Fruit fly (Drosophila melanogaster) whole organism, embryonic: Measurements from ENCODE around the gene Dpm1.

Experiments used
- B-H1 ChIP-seq: fragments of 200-800 bp; sonication (Bioruptor generic); IDR thresholded peaks from 3 replicates; pipeline ENCODE4 v1.3.6; 2022; ENCODE audit warnings: missing biosample characterization, missing genetic modification characterization
- Blimp-1 ChIP-seq: fragments of 200-800 bp; sonication (Bioruptor generic); optimal IDR thresholded peaks from 3 replicates; lab custom pipeline; 2018; ENCODE audit warnings: missing biosample characterization, missing genetic modification characterization, mild to moderate bottlenecking, moderate library complexity, missing genetic modification reagents
- CG10979 ChIP-seq: fragments of 200-800 bp; sonication (Bioruptor generic); optimal IDR thresholded peaks from 2 replicates; lab custom pipeline; 2018; ENCODE audit warnings: missing biosample characterization, mild to moderate bottlenecking, missing genetic modification characterization, moderate library complexity
- CG11093 ChIP-seq: fragments of 200-800 bp; sonication (Bioruptor generic); IDR thresholded peaks from 3 replicates; pipeline ENCODE4 v1.3.6; 2022; ENCODE audit warnings: missing biosample characterization, missing genetic modification characterization
- CG12104 ChIP-seq: fragments of 200-800 bp; sonication (Bioruptor generic); optimal IDR thresholded peaks from 3 replicates; lab custom pipeline; 2016; ENCODE audit warnings: missing biosample characterization, missing genetic modification characterization
- CG12391 ChIP-seq: fragments of 200-800 bp; sonication (Bioruptor generic); optimal IDR thresholded peaks from 3 replicates; lab custom pipeline; 2018; ENCODE audit warnings: missing biosample characterization, mild to moderate bottlenecking, missing genetic modification characterization, moderate library complexity
- CG13123 ChIP-seq: fragments of 200-800 bp; sonication (Bioruptor generic); optimal IDR thresholded peaks from 2 replicates; lab custom pipeline; 2016; ENCODE audit warnings: missing biosample characterization, missing genetic modification characterization
- CG13624 ChIP-seq: fragments of 200-800 bp; sonication (Bioruptor generic); optimal IDR thresholded peaks from 2 replicates; lab custom pipeline; 2016; ENCODE audit warnings: missing biosample characterization, missing genetic modification characterization
- CG14014 ChIP-seq: fragments of 200-800 bp; sonication (Bioruptor generic); IDR thresholded peaks from 2 replicates; pipeline ENCODE4 v1.3.6; 2022; ENCODE audit warnings: missing biosample characterization, missing genetic modification characterization
- CG17829 ChIP-seq: fragments of 200-800 bp; optimal IDR thresholded peaks from 2 replicates; lab custom pipeline; 2019; ENCODE audit warnings: missing biosample characterization, mild to moderate bottlenecking, missing genetic modification characterization, moderate library complexity
- CG18011 ChIP-seq: fragments of 200-800 bp; sonication (Bioruptor generic); optimal IDR thresholded peaks from 2 replicates; lab custom pipeline; 2017; ENCODE audit warnings: missing biosample characterization, missing genetic modification characterization, mild to moderate bottlenecking, moderate library complexity, missing genotype
- CG2202 ChIP-seq: fragments of 200-800 bp; sonication (Bioruptor generic); optimal IDR thresholded peaks from 2 replicates; lab custom pipeline; 2018; ENCODE audit warnings: missing biosample characterization, mild to moderate bottlenecking, missing genetic modification characterization
- CG3163 ChIP-seq: fragments of 200-800 bp; sonication (Bioruptor generic); optimal IDR thresholded peaks from 3 replicates; lab custom pipeline; 2016; ENCODE audit warnings: missing biosample characterization, missing genetic modification characterization
- CG33213 ChIP-seq: fragments of 200-800 bp; sonication (Bioruptor generic); optimal IDR thresholded peaks from 3 replicates; lab custom pipeline; 2016; ENCODE audit warnings: missing biosample characterization, missing genetic modification characterization
- CG4730 ChIP-seq: fragments of 200-800 bp; sonication (Bioruptor generic); IDR thresholded peaks from 2 replicates; pipeline ENCODE4 v1.3.6; 2022; ENCODE audit warnings: missing biosample characterization, missing genetic modification characterization
- CG6272 ChIP-seq: fragments of 200-800 bp; sonication (Bioruptor generic); IDR thresholded peaks from 2 replicates; pipeline ENCODE4 v1.3.6; 2022; ENCODE audit warnings: missing biosample characterization, missing genetic modification characterization
- CG8388 ChIP-seq: fragments of 200-800 bp; sonication (Bioruptor generic); optimal IDR thresholded peaks from 2 replicates; lab custom pipeline; 2019; ENCODE audit warnings: missing biosample characterization, mild to moderate bottlenecking, missing genetic modification characterization, moderate library complexity
- CG9797 ChIP-seq: fragments of 200-800 bp; sonication (Bioruptor generic); optimal IDR thresholded peaks from 3 replicates; lab custom pipeline; 2018; ENCODE audit warnings: missing biosample characterization, mild to moderate bottlenecking, missing genetic modification characterization
- Dp ChIP-seq: fragments of 200-800 bp; sonication (Bioruptor generic); optimal IDR thresholded peaks from 2 replicates; lab custom pipeline; 2018; ENCODE audit warnings: missing biosample characterization, mild to moderate bottlenecking, missing genetic modification characterization, moderate library complexity
- HHEX ChIP-seq: fragments of 200-800 bp; sonication (Bioruptor generic); optimal IDR thresholded peaks from 3 replicates; lab custom pipeline; 2017; ENCODE audit warnings: missing biosample characterization, mild to moderate bottlenecking, missing genetic modification characterization, missing genetic modification reagents
- HLH4C ChIP-seq: fragments of 200-800 bp; sonication (Bioruptor generic); IDR thresholded peaks from 3 replicates; pipeline ENCODE4 v1.3.6; 2022; ENCODE audit warnings: missing biosample characterization, missing genetic modification characterization; ENCODE audit not compliant: partially characterized antibody
- HLH54F ChIP-seq: fragments of 200-800 bp; sonication (Bioruptor generic); optimal IDR thresholded peaks from 3 replicates; lab custom pipeline; 2016; ENCODE audit warnings: missing biosample characterization, missing genetic modification characterization
- HLHmδ ChIP-seq: fragments of 200-800 bp; sonication (Bioruptor generic); optimal IDR thresholded peaks from 2 replicates; lab custom pipeline; 2018; ENCODE audit warnings: missing biosample characterization, mild to moderate bottlenecking, missing genetic modification characterization, moderate library complexity
- Hr78 ChIP-seq, 2 experiments: fragments of 200-800 bp in 1 of 2; fragments of >200 bp in 1 of 2; sonication (Bioruptor generic) in 1 of 2; optimal IDR thresholded peaks; 2 replicates each; lab custom pipeline; 2017 to 2019; ENCODE audit warnings: missing biosample characterization in 2 of 2, missing genetic modification characterization in 2 of 2, mild to moderate bottlenecking in 1 of 2, moderate library complexity in 1 of 2
- Jarid2 ChIP-seq: fragments of 200-800 bp; sonication (Bioruptor generic); optimal IDR thresholded peaks from 3 replicates; lab custom pipeline; 2017; ENCODE audit warnings: mild to moderate bottlenecking, missing biosample characterization, missing genetic modification reagents, missing genetic modification characterization
- Mrtf ChIP-seq: fragments of 200-800 bp; sonication (Bioruptor generic); IDR thresholded peaks from 3 replicates; pipeline ENCODE4 v1.3.6; 2022; ENCODE audit warnings: missing biosample characterization, missing genetic modification characterization
- Sry-δ ChIP-seq: fragments of 200-800 bp; sonication (Bioruptor generic); optimal IDR thresholded peaks from 2 replicates; lab custom pipeline; 2016; ENCODE audit warnings: missing biosample characterization, missing genetic modification characterization
- Stat92E ChIP-seq, 3 experiments: fragments of >200 bp in 2 of 3; fragments of 200-800 bp in 1 of 3; sonication (Bioruptor generic) in 1 of 3; optimal IDR thresholded peaks; 2 replicates each; lab custom pipeline; 2017 to 2019; ENCODE audit warnings: missing biosample characterization in 3 of 3, missing genetic modification characterization in 3 of 3, mild to moderate bottlenecking in 1 of 3, moderate library complexity in 1 of 3
- ara ChIP-seq: fragments of 200-800 bp; sonication (Bioruptor generic); IDR thresholded peaks from 2 replicates; pipeline ENCODE4 v1.3.6; 2022; ENCODE audit warnings: missing biosample characterization, missing genetic modification characterization
- cg ChIP-seq: fragments of 200-800 bp; sonication (Bioruptor generic); optimal IDR thresholded peaks from 3 replicates; lab custom pipeline; 2019; ENCODE audit warnings: missing biosample characterization, mild to moderate bottlenecking, missing genetic modification characterization, moderate library complexity
- chinmo ChIP-seq: fragments of 200-800 bp; sonication (Bioruptor generic); IDR thresholded peaks from 4 replicates; pipeline ENCODE4 v1.3.6; 2022; ENCODE audit warnings: missing biosample characterization, missing genetic modification characterization; ENCODE audit not compliant: partially characterized antibody
- dmrt99B ChIP-seq: fragments of 200-800 bp; sonication (Bioruptor generic); optimal IDR thresholded peaks from 2 replicates; lab custom pipeline; 2018; ENCODE audit warnings: missing biosample characterization, mild to moderate bottlenecking, missing genetic modification characterization, moderate library complexity
- fd102C ChIP-seq: fragments of 200-800 bp; sonication (Bioruptor generic); optimal IDR thresholded peaks from 2 replicates; lab custom pipeline; 2018; ENCODE audit warnings: missing biosample characterization, mild to moderate bottlenecking, missing genetic modification characterization, moderate library complexity
- grn ChIP-seq: fragments of 200-800 bp; sonication (Bioruptor generic); optimal IDR thresholded peaks from 3 replicates; lab custom pipeline; 2017; ENCODE audit warnings: missing biosample characterization, missing genetic modification characterization
- hbn ChIP-seq: fragments of 200-800 bp; sonication (Bioruptor generic); IDR thresholded peaks from 2 replicates; pipeline ENCODE4 v1.3.6; 2022; ENCODE audit warnings: missing biosample characterization, missing genetic modification characterization; ENCODE audit not compliant: partially characterized antibody
- jing ChIP-seq: fragments of 200-800 bp; sonication (Bioruptor generic); optimal IDR thresholded peaks from 2 replicates; lab custom pipeline; 2018; ENCODE audit warnings: missing biosample characterization, mild to moderate bottlenecking, missing genetic modification characterization
- lov ChIP-seq, 2 experiments: fragments of 200-800 bp in 1 of 2; fragments of >200 bp in 1 of 2; sonication (Bioruptor generic) in 1 of 2; IDR thresholded peaks in 1 of 2; optimal IDR thresholded peaks in 1 of 2; 2 replicates in 1 of 2; 3 replicates in 1 of 2; pipeline versions ENCODE4 v1.3.6 to Lab custom; 2017 to 2022; ENCODE audit warnings: missing biosample characterization in 1 of 2, missing genetic modification characterization in 1 of 2
- pan ChIP-seq, 4 experiments: fragments of >200 bp in 3 of 4; fragments of 200-800 bp in 1 of 4; sonication (Bioruptor generic) in 1 of 4; optimal IDR thresholded peaks in 3 of 4; IDR thresholded peaks in 1 of 4; 2 replicates each; pipeline versions ENCODE4 v1.3.6 to Lab custom; 2017 to 2022; ENCODE audit warnings: missing biosample characterization in 2 of 4, missing genetic modification characterization in 2 of 4, mixed read lengths in 1 of 4
- pfk ChIP-seq: fragments of 200-800 bp; sonication (Bioruptor generic); optimal IDR thresholded peaks from 2 replicates; lab custom pipeline; 2018; ENCODE audit warnings: missing biosample characterization, mild to moderate bottlenecking, missing genetic modification characterization, moderate library complexity
- prd ChIP-seq, 3 experiments: fragments of >200 bp in 2 of 3; fragments of 200-800 bp in 1 of 3; sonication (Bioruptor generic) in 1 of 3; optimal IDR thresholded peaks in 2 of 3; IDR thresholded peaks in 1 of 3; 2 replicates in 2 of 3; 3 replicates in 1 of 3; pipeline versions ENCODE4 v1.3.6 to Lab custom; 2017 to 2022; ENCODE audit warnings: missing biosample characterization in 1 of 3, missing genetic modification characterization in 1 of 3
- pzg ChIP-seq: fragments of 200-800 bp; sonication (Bioruptor generic); optimal IDR thresholded peaks from 3 replicates; lab custom pipeline; 2018; ENCODE audit warnings: missing biosample characterization, mild to moderate bottlenecking, missing genetic modification characterization, moderate library complexity
- slbo ChIP-seq: fragments of 200-800 bp; sonication (Bioruptor generic); IDR thresholded peaks from 2 replicates; pipeline ENCODE4 v1.3.6; 2022; ENCODE audit warnings: missing biosample characterization, missing genetic modification characterization
- so ChIP-seq: fragments of 200-800 bp; sonication (Bioruptor generic); IDR thresholded peaks from 3 replicates; pipeline ENCODE4 v1.3.6; 2022; ENCODE audit warnings: missing biosample characterization, missing genetic modification characterization
- tap ChIP-seq: fragments of 200-800 bp; optimal IDR thresholded peaks from 3 replicates; lab custom pipeline; 2019; ENCODE audit warnings: missing biosample characterization, mild to moderate bottlenecking, missing genetic modification characterization, moderate library complexity
- trem ChIP-seq: fragments of 200-800 bp; optimal IDR thresholded peaks from 3 replicates; lab custom pipeline; 2019; ENCODE audit warnings: missing biosample characterization, mild to moderate bottlenecking, missing genetic modification characterization, moderate library complexity
- wek ChIP-seq: fragments of 200-800 bp; sonication (Bioruptor generic); optimal IDR thresholded peaks from 3 replicates; lab custom pipeline; 2018; ENCODE audit warnings: missing biosample characterization, mild to moderate bottlenecking, missing genetic modification characterization, moderate library complexity

The Dpm1 gene

dm6 chr2L:19571574-19572495 is 45.7 kb upstream of the Dpm1 start (continued):
- TF ChIP-seq hbn (GFP tag; lab: Robert Waterston, UW), result no peak
- no peak for TF ChIP-seq Hr78 (GFP tag; optimal IDR thresholded peaks at IDR 0.05; lab: Kevin White, UChicago)
- TF ChIP-seq CG33213 (GFP tag; lab: Kevin White, UChicago), result no peak
- TF ChIP-seq tap, result no peak
- TF ChIP-seq ara (GFP tag; lab: Robert Waterston, UW), result no peak
- no peak for TF ChIP-seq CG10979 (tag; lab: Kevin White, UChicago)
- TF ChIP-seq cg (GFP tag; lab: Kevin White, UChicago), result peak; percentile 98
- no peak for TF ChIP-seq so (GFP tag; lab: Robert Waterston, UW)
- no peak for TF ChIP-seq slbo (GFP tag; lab: Robert Waterston, UW)
- no peak for TF ChIP-seq trem (tag; lab: Kevin White, UChicago)
- no peak for TF ChIP-seq Dp
- TF ChIP-seq pan (optimal IDR thresholded peaks at IDR 0.05; lab: Kevin White, UChicago), result no peak
- TF ChIP-seq pan (GFP tag; optimal IDR thresholded peaks at IDR 0.05 in 1 of 2, IDR thresholded peaks at IDR 0.05 in 1 of 2), result no peak
- TF ChIP-seq CG6272 (GFP tag; lab: Robert Waterston, UW), result no peak
- TF ChIP-seq Blimp-1 (GFP tag; lab: Kevin White, UChicago), result no peak
- no peak for TF ChIP-seq prd (optimal IDR thresholded peaks at IDR 0.05; lab: Kevin White, UChicago)
- no peak for TF ChIP-seq prd (GFP tag; IDR thresholded peaks at IDR 0.05; lab: Robert Waterston, UW)
- TF ChIP-seq B-H1 (GFP tag; lab: Robert Waterston, UW), result no peak
- TF ChIP-seq CG18011 (GFP tag; lab: Kevin White, UChicago), result no peak
- no peak for TF ChIP-seq dmrt99B (tag; lab: Kevin White, UChicago)
- TF ChIP-seq CG9797 (GFP tag; lab: Kevin White, UChicago), result no peak
- TF ChIP-seq Stat92E (GFP tag; optimal IDR thresholded peaks at IDR 0.05; lab: Kevin White, UChicago), result peak in 1 of 3 experiments; percentile 87
- TF ChIP-seq HLH4C (GFP tag; lab: Robert Waterston, UW), result no peak
- no peak for TF ChIP-seq HLHmδ
- TF ChIP-seq CG11093 (GFP tag; lab: Robert Waterston, UW), result no peak
- peak; percentile 58 for TF ChIP-seq CG13624
- no peak for TF ChIP-seq CG14014
- TF ChIP-seq CG13123 (GFP tag; lab: Kevin White, UChicago), result no peak
- no peak for TF ChIP-seq CG2202 (tag; lab: Kevin White, UChicago)
- no peak for TF ChIP-seq CG12104 (GFP tag; lab: Kevin White, UChicago)
- no peak for TF ChIP-seq Mrtf
- TF ChIP-seq CG4730, result no peak
- peak; percentile 97 for TF ChIP-seq chinmo (GFP tag; lab: Robert Waterston, UW)
- TF ChIP-seq CG8388 (GFP tag; lab: Kevin White, UChicago), result no peak
- no peak for TF ChIP-seq grn (GFP tag; lab: Kevin White, UChicago)
- TF ChIP-seq HHEX (GFP tag; lab: Kevin White, UChicago), result no peak
- no peak for TF ChIP-seq jing (GFP tag; lab: Kevin White, UChicago)
- peak; percentile 39 for TF ChIP-seq CG17829 (tag; lab: Kevin White, UChicago)
- no peak for TF ChIP-seq fd102C
- TF ChIP-seq Jarid2 (GFP tag; lab: Kevin White, UChicago), result no peak
- TF ChIP-seq pfk (GFP tag; lab: Kevin White, UChicago), result peak; percentile 63
- TF ChIP-seq HLH54F (GFP tag; lab: Kevin White, UChicago), result no peak
- TF ChIP-seq lov (optimal IDR thresholded peaks at IDR 0.05; lab: Kevin White, UChicago), result no peak
- no peak for TF ChIP-seq lov (GFP tag; IDR thresholded peaks at IDR 0.05; lab: Robert Waterston, UW)
- TF ChIP-seq pzg (GFP tag; lab: Kevin White, UChicago), result no peak
- TF ChIP-seq CG12391, result no peak
- no peak for TF ChIP-seq Sry-δ (GFP tag; lab: Kevin White, UChicago)
- peak; percentile 45 for TF ChIP-seq CG3163 (GFP tag; lab: Kevin White, UChicago)
- TF ChIP-seq wek (GFP tag; lab: Kevin White, UChicago), result no peak
